Fruit fly (Drosophila melanogaster): ENCODE data around the gene kto.

Gene kto

DNA sequence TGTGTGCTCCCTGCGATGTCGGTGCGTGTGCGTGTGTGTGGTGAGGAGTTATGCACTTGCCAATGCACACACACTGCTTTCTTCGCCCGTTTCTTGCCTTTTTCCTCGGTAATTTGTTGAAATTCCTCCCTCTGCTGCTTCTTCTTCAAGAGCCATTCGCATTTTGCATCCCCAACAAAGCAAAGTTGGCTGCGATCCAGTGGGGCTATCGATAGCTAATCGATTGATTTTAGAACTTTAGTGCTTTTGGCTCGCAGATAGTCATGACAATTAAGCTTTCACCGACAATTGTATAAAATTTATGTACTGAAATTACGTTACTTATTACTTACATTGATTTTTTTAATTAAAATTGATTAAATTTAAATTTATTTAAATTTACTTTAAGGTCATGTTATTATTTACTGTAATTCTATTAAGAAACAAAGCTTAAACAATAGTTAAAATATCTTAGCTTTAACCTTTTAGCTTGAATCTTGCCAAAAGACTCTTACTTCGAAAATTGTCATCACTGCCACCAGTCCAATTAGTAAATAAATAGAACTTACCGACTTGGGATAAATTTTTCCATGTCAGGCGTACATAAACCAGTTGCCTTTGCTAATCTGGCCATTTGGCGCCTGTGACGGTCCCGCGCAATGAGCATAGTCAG is 2.1 kb upstream of the kto start, which contains the start of the genes trc and CG32221 (continued):
- peak; percentile 65 for TF ChIP-seq CG4328 (GFP tag; optimal IDR thresholded peaks at IDR 0.05)
- TF ChIP-seq Vsx1 (GFP tag; optimal IDR thresholded peaks at IDR 0.05): no peak
- no peak for TF ChIP-seq yki (optimal IDR thresholded peaks at IDR 0.05)
- peak; percentile 38 for TF ChIP-seq CG9727 (GFP tag; optimal IDR thresholded peaks at IDR 0.05)
- TF ChIP-seq ac (GFP tag; optimal IDR thresholded peaks at IDR 0.05): no peak
- peak; percentile 31 for TF ChIP-seq CG5245 (GFP tag; optimal IDR thresholded peaks at IDR 0.05)
- TF ChIP-seq Oaz (GFP tag; IDR thresholded peaks at IDR 0.05): no peak
- TF ChIP-seq eyg (GFP tag; optimal IDR thresholded peaks at IDR 0.05): no peak
- TF ChIP-seq CG10979 (tag; optimal IDR thresholded peaks at IDR 0.05): no peak
- TF ChIP-seq pum (GFP tag; optimal IDR thresholded peaks at IDR 0.05): peak; percentile 1
- TF ChIP-seq MESR4 (GFP tag; optimal IDR thresholded peaks at IDR 0.05): peak; percentile 89
- no peak for TF ChIP-seq CG2875 (GFP tag; optimal IDR thresholded peaks at IDR 0.05)
- no peak for TF ChIP-seq ro (GFP tag; IDR thresholded peaks at IDR 0.05)
- no peak for TF ChIP-seq eve (GFP tag; optimal IDR thresholded peaks at IDR 0.05)
- no peak for TF ChIP-seq dimm (GFP tag; IDR thresholded peaks at IDR 0.05)
- TF ChIP-seq Dek (tag; optimal IDR thresholded peaks at IDR 0.05): peak; percentile 65
- TF ChIP-seq E2f1 (GFP tag; IDR thresholded peaks at IDR 0.05): no peak
- no peak for TF ChIP-seq GATAe (GFP tag; conservative IDR thresholded peaks at IDR 0.05)
- TF ChIP-seq Fer1 (GFP tag; optimal IDR thresholded peaks at IDR 0.05): peak; percentile 70
- TF ChIP-seq CG33213 (GFP tag; optimal IDR thresholded peaks at IDR 0.05): no peak
- TF ChIP-seq CG7372 (GFP tag; IDR thresholded peaks at IDR 0.05): no peak
- TF ChIP-seq Xrp1 (GFP tag; IDR thresholded peaks at IDR 0.05): peak; percentile 10; the same call in 1 of the 2 replicates
- peak; percentile 33 for TF ChIP-seq CrebB (tag; optimal IDR thresholded peaks at IDR 0.05)
- peak; percentile 11 for TF ChIP-seq pho (GFP tag; optimal IDR thresholded peaks at IDR 0.05)
- TF ChIP-seq Dll (GFP tag; IDR thresholded peaks at IDR 0.05; ENCODE audit: partially characterized antibody): peak; percentile 67
- no peak for TF ChIP-seq Bteb2 (GFP tag; optimal IDR thresholded peaks at IDR 0.05)
- TF ChIP-seq Rfx (GFP tag; IDR thresholded peaks at IDR 0.05): peak; percentile 77
- TF ChIP-seq trem (tag; optimal IDR thresholded peaks at IDR 0.05): peak; percentile 44
- TF ChIP-seq Dfd (GFP tag; optimal IDR thresholded peaks at IDR 0.05): no peak
- peak; percentile 71 for TF ChIP-seq CG32532 (GFP tag; IDR thresholded peaks at IDR 0.05)
- TF ChIP-seq unpg (GFP tag; optimal IDR thresholded peaks at IDR 0.05): no peak
- no peak for TF ChIP-seq CG12299 (tag; optimal IDR thresholded peaks at IDR 0.05)
- no peak for TF ChIP-seq Mrtf (GFP tag; IDR thresholded peaks at IDR 0.05)
- TF ChIP-seq CG9797 (GFP tag; optimal IDR thresholded peaks at IDR 0.05): peak; percentile 12
- TF ChIP-seq sug (tag; optimal IDR thresholded peaks at IDR 0.05): peak; percentile 74
- TF ChIP-seq odd (GFP tag; optimal IDR thresholded peaks at IDR 0.05): no peak
- TF ChIP-seq Dip3 (GFP tag; optimal IDR thresholded peaks at IDR 0.05): no peak
- TF ChIP-seq CG1024 (GFP tag; IDR thresholded peaks at IDR 0.05): no peak
- TF ChIP-seq sob (GFP tag; IDR thresholded peaks at IDR 0.05): peak; percentile 71
- peak; percentile 94 for TF ChIP-seq Ets65A (GFP tag)
- no peak for TF ChIP-seq sim (GFP tag; IDR thresholded peaks at IDR 0.05)
- TF ChIP-seq CG18599 (GFP tag; optimal IDR thresholded peaks at IDR 0.05): no peak
- no peak for TF ChIP-seq Ada2b (GFP tag; IDR thresholded peaks at IDR 0.05)
- no peak for TF ChIP-seq tio (GFP tag; optimal IDR thresholded peaks at IDR 0.05)
- no peak for TF ChIP-seq tll (GFP tag; optimal IDR thresholded peaks at IDR 0.05)
- TF ChIP-seq lola (GFP tag; optimal IDR thresholded peaks at IDR 0.05): peak in 1 of 3 experiments; percentile 32
- peak; percentile 94 for TF ChIP-seq CG4617 (GFP tag; optimal IDR thresholded peaks at IDR 0.05; ENCODE audit: borderline replicate concordance)
- no peak for TF ChIP-seq Trl (optimal IDR thresholded peaks at IDR 0.05)
- TF ChIP-seq Trl (GFP tag; optimal IDR thresholded peaks at IDR 0.05): no peak
- TF ChIP-seq Six4 (GFP tag; optimal IDR thresholded peaks at IDR 0.05): peak; percentile 27
- TF ChIP-seq CG8388 (GFP tag; optimal IDR thresholded peaks at IDR 0.05): no peak

Measured in whole organism, embryonic.